Worm (Caenorhabditis elegans): ENCODE measurements around the gene mdt-10.

mdt-10 gene

ce11 chrII:7888759-7889158 lies 33.9 kb upstream of the mdt-10 start:
- TF ChIP-seq F13H6.1 (tag; optimal IDR thresholded peaks at IDR 0.05), result peak; percentile 40
- TF ChIP-seq gmeb-1 (tag; optimal IDR thresholded peaks at IDR 0.05), result no peak
- TF ChIP-seq zag-1 (tag; optimal IDR thresholded peaks at IDR 0.05), result no peak
- TF ChIP-seq ztf-4 (tag; optimal IDR thresholded peaks at IDR 0.05), result no peak
- no peak for TF ChIP-seq ztf-11 (tag; optimal IDR thresholded peaks at IDR 0.05)
- TF ChIP-seq mab-5 (tag; optimal IDR thresholded peaks at IDR 0.05), result no peak
- no peak for TF ChIP-seq ceh-82 (tag; optimal IDR thresholded peaks at IDR 0.05)
- TF ChIP-seq nhr-25 (tag; optimal IDR thresholded peaks at IDR 0.05), result no peak
- peak in 1 of 2 experiments; percentile 42 for TF ChIP-seq lsy-2 (tag; optimal IDR thresholded peaks at IDR 0.05)
- TF ChIP-seq skn-1 (tag; optimal IDR thresholded peaks at IDR 0.05), result peak; percentile 16
- TF ChIP-seq nhr-23 (tag; optimal IDR thresholded peaks at IDR 0.05), result no peak
- no peak for TF ChIP-seq unc-62 (GFP tag; optimal IDR thresholded peaks at IDR 0.05)
- TF ChIP-seq nhr-6 (tag; optimal IDR thresholded peaks at IDR 0.05), result no peak
- TF ChIP-seq sma-9 (GFP tag; optimal IDR thresholded peaks at IDR 0.05), result peak; percentile 19
- no peak for TF ChIP-seq sma-9 (tag; optimal IDR thresholded peaks at IDR 0.05)
- no peak for TF ChIP-seq nhr-12 (tag; optimal IDR thresholded peaks at IDR 0.05)
- no peak for TF ChIP-seq blmp-1 (tag; optimal IDR thresholded peaks at IDR 0.05; ENCODE audit: insufficient read depth)
- TF ChIP-seq ama-1 (optimal IDR thresholded peaks at IDR 0.05), result no peak
- TF ChIP-seq nhr-11 (tag; optimal IDR thresholded peaks at IDR 0.05), result no peak
- TF ChIP-seq nhr-129 (tag; optimal IDR thresholded peaks at IDR 0.05), result peak; percentile 57
- TF ChIP-seq C34F6.9 (tag; optimal IDR thresholded peaks at IDR 0.05), result peak; percentile 18
- no peak for TF ChIP-seq elt-1 (tag; optimal IDR thresholded peaks at IDR 0.05)
- TF ChIP-seq crh-2 (tag; optimal IDR thresholded peaks at IDR 0.05), result peak; percentile 16
- TF ChIP-seq peb-1 (tag; optimal IDR thresholded peaks at IDR 0.05), result no peak
- TF ChIP-seq dmd-4 (tag; optimal IDR thresholded peaks at IDR 0.05), result no peak
- no peak for TF ChIP-seq alr-1 (tag; optimal IDR thresholded peaks at IDR 0.05)

ce11 chrII:7887295-7887694 lies 32.5 kb upstream of the mdt-10 start:
- TF ChIP-seq crh-2 (tag; optimal IDR thresholded peaks at IDR 0.05) (peak; percentile 85), ztf-4 (tag; optimal IDR thresholded peaks at IDR 0.05) (peak; percentile 75), sem-4 (tag; optimal IDR thresholded peaks at IDR 0.05) (no peak), lin-13 (GFP tag; optimal IDR thresholded peaks at IDR 0.05) (peak; percentile 17), nhr-10 (tag; optimal IDR thresholded peaks at IDR 0.05) (no peak), ZK546.5 (tag; optimal IDR thresholded peaks at IDR 0.05) (no peak), nhr-77 (tag; optimal IDR thresholded peaks at IDR 0.05) (no peak), C34F6.9 (tag; optimal IDR thresholded peaks at IDR 0.05) (peak; percentile 88), mbf-1 (tag; optimal IDR thresholded peaks at IDR 0.05) (no peak), nhr-6 (tag; optimal IDR thresholded peaks at IDR 0.05) (no peak), lsy-2 (tag; optimal IDR thresholded peaks at IDR 0.05) (peak in 1 of 2 experiments; percentile 77), peb-1 (tag; optimal IDR thresholded peaks at IDR 0.05) (no peak), nhr-25 (tag; optimal IDR thresholded peaks at IDR 0.05) (peak; percentile 6), sma-9 (GFP tag; optimal IDR thresholded peaks at IDR 0.05) (peak; percentile 40), sma-9 (tag; optimal IDR thresholded peaks at IDR 0.05) (no peak), nhr-23 (tag; optimal IDR thresholded peaks at IDR 0.05) (no peak), lin-11 (tag; optimal IDR thresholded peaks at IDR 0.05) (peak; percentile 21), nhr-12 (tag; optimal IDR thresholded peaks at IDR 0.05) (no peak), blmp-1 (tag; optimal IDR thresholded peaks at IDR 0.05; ENCODE audit: insufficient read depth) (no peak), lin-39 (tag; optimal IDR thresholded peaks at IDR 0.05) (no peak), mab-5 (tag; optimal IDR thresholded peaks at IDR 0.05) (no peak), ceh-82 (tag; optimal IDR thresholded peaks at IDR 0.05) (no peak), R02D3.7 (tag; optimal IDR thresholded peaks at IDR 0.05) (no peak), gmeb-1 (tag; optimal IDR thresholded peaks at IDR 0.05) (no peak), unc-55 (GFP tag; optimal IDR thresholded peaks at IDR 0.05) (peak; percentile 44), alr-1 (tag; optimal IDR thresholded peaks at IDR 0.05) (no peak), F13H6.1 (tag; optimal IDR thresholded peaks at IDR 0.05) (no peak), elt-3 (tag; optimal IDR thresholded peaks at IDR 0.05) (no peak), ztf-11 (tag; optimal IDR thresholded peaks at IDR 0.05) (no peak), zag-1 (tag; optimal IDR thresholded peaks at IDR 0.05) (peak; percentile 83), ceh-16 (tag; optimal IDR thresholded peaks at IDR 0.05) (no peak), ama-1 (optimal IDR thresholded peaks at IDR 0.05) (peak; percentile 41), nhr-129 (tag; optimal IDR thresholded peaks at IDR 0.05) (peak; percentile 92), sma-3 (GFP tag; optimal IDR thresholded peaks at IDR 0.05) (no peak), egl-27 (tag; optimal IDR thresholded peaks at IDR 0.05) (no peak), aly-2 (tag; optimal IDR thresholded peaks at IDR 0.05) (no peak), nhr-21 (tag; optimal IDR thresholded peaks at IDR 0.05) (peak; percentile 6), unc-62 (GFP tag; optimal IDR thresholded peaks at IDR 0.05) (no peak), fos-1 (tag; optimal IDR thresholded peaks at IDR 0.05) (peak; percentile 58), elt-1 (tag; optimal IDR thresholded peaks at IDR 0.05) (no peak), nhr-11 (tag; optimal IDR thresholded peaks at IDR 0.05) (no peak), skn-1 (tag; optimal IDR thresholded peaks at IDR 0.05) (peak; percentile 28)

Data from whole organism, L2 larva.